Fruit fly (Drosophila melanogaster): ENCODE data around the gene Cka.
A peak's percentile ranks its signal among the peaks of the same experiment; 100 is the strongest.

The Cka gene

DNA sequence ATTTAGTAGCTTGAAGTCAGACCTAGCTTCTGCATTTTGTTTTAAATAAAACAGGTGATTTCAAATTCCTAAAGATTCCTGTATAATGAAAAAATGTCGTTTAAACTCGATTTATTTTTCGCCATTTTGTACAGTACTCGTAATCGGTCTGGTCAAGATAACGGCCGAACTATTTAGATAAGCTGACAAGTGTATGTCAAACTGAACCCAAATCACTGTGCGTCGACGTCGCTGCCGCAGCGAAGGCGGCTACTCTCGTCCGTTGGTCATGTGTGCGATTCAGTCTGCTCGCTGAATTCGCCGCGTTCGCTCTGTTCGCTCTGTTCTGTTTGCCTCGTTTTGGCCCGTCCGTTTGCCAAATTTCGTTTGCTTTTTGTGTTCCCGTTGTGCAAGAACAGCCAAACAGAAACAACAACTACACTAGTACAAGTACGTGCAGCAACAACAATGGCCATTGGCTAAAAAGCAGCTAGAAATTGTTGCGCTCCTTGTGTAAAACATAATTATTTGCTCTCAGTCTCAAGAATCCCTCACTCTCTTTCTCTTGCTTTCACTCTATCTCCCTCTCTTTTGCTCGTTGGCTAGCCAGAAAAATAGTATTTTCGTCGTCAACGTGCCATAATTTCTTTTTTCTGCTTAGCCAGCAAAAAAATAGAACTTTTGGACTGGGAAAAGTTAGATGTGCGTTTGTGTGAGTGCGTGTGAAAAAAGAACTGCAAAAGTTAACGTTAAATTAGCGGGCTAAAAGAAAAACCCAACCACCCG, 57.7 kb downstream of the Cka start (continued):
- TF ChIP-seq Eip78C (GFP tag) (peak; percentile 67), CG34406 (GFP tag; optimal IDR thresholded peaks at IDR 0.05) (peak; percentile 29), Lpt (GFP tag; optimal IDR thresholded peaks at IDR 0.05) (no peak), Ets96B (tag; optimal IDR thresholded peaks at IDR 0.05) (no peak), CG15336 (GFP tag; IDR thresholded peaks at IDR 0.05) (0 out of 2 replicates have a peak, but pooled peaks have one; percentile 14), Met (GFP tag; optimal IDR thresholded peaks at IDR 0.05) (peak; percentile 13), Sox14 (GFP tag; optimal IDR thresholded peaks at IDR 0.05) (peak; percentile 1), CG10669 (GFP tag; optimal IDR thresholded peaks at IDR 0.05) (no peak), OdsH (GFP tag; optimal IDR thresholded peaks at IDR 0.05) (peak; percentile 15), ss (GFP tag; optimal IDR thresholded peaks at IDR 0.05) (no peak), Sox15 (GFP tag; optimal IDR thresholded peaks at IDR 0.05) (no peak), Eip93F (GFP tag; optimal IDR thresholded peaks at IDR 0.05) (no peak), cyc (GFP tag; optimal IDR thresholded peaks at IDR 0.05) (no peak), eg (GFP tag; IDR thresholded peaks at IDR 0.05) (peak; percentile 33; the same call in 1 of the 3 replicates), dsx (GFP tag; optimal IDR thresholded peaks at IDR 0.05; ENCODE audit: poor library complexity, severe bottlenecking) (no peak), pdm3 (GFP tag; optimal IDR thresholded peaks at IDR 0.05) (peak; percentile 26), CG1621 (tag; optimal IDR thresholded peaks at IDR 0.05) (no peak), Gug (GFP tag; IDR thresholded peaks at IDR 0.05) (no peak), esn (GFP tag; optimal IDR thresholded peaks at IDR 0.05) (peak; percentile 55), Smox (GFP tag; optimal IDR thresholded peaks at IDR 0.05) (peak; percentile 24), Ets21C (GFP tag; optimal IDR thresholded peaks at IDR 0.05) (no peak), Sox102F (GFP tag; optimal IDR thresholded peaks at IDR 0.05) (peak; percentile 44), fd59A (GFP tag; optimal IDR thresholded peaks at IDR 0.05) (no peak), CG8119 (GFP tag; IDR thresholded peaks at IDR 0.05) (no peak; the same call in 2 of the 3 replicates), CG4318 (GFP tag; optimal IDR thresholded peaks at IDR 0.05) (peak; percentile 4), CG8632 (GFP tag; optimal IDR thresholded peaks at IDR 0.05) (peak; percentile 17)

Data from whole organism, prepupa.